Worm (Caenorhabditis elegans): Measurements from ENCODE around the gene tyr-2.

Gene tyr-2

ce11 chrIII:13709122-13709521, 34.9 kb upstream of the tyr-2 start:
- TF ChIP-seq lsy-2 (tag; optimal IDR thresholded peaks at IDR 0.05) (peak in 1 of 2 experiments; percentile 30), snu-23 (GFP tag; optimal IDR thresholded peaks at IDR 0.05) (peak; percentile 32), nhr-90 (tag; optimal IDR thresholded peaks at IDR 0.05; ENCODE audit: poor library complexity) (peak; percentile 4), blmp-1 (tag; optimal IDR thresholded peaks at IDR 0.05) (peak; percentile 98), F16B12.6 (tag; optimal IDR thresholded peaks at IDR 0.05) (no peak), hlh-17 (GFP tag; optimal IDR thresholded peaks at IDR 0.05; ENCODE audit: borderline replicate concordance) (no peak), dsc-1 (tag; optimal IDR thresholded peaks at IDR 0.05) (no peak), nhr-20 (tag; optimal IDR thresholded peaks at IDR 0.05) (peak; percentile 39), lin-35 (GFP tag; optimal IDR thresholded peaks at IDR 0.05) (peak in 1 of 2 experiments; percentile 31), alr-1 (tag; optimal IDR thresholded peaks at IDR 0.05; ENCODE audit: borderline replicate concordance) (no peak), C16A3.4 (tag; optimal IDR thresholded peaks at IDR 0.05) (no peak), elt-3 (tag; optimal IDR thresholded peaks at IDR 0.05) (peak in 1 of 6 experiments; percentile 17), efl-1 (optimal IDR thresholded peaks at IDR 0.05) (no peak), efl-1 (GFP tag; optimal IDR thresholded peaks at IDR 0.05 in 1 of 2) (peak in 1 of 2 experiments; percentile 21), aly-2 (tag; optimal IDR thresholded peaks at IDR 0.05) (no peak)

- no peak for TF ChIP-seq ceh-82 (tag; optimal IDR thresholded peaks at IDR 0.05)
- TF ChIP-seq tlp-1 (tag; optimal IDR thresholded peaks at IDR 0.05) = no peak
- no peak for TF ChIP-seq hlh-4 (tag; optimal IDR thresholded peaks at IDR 0.05)
- TF ChIP-seq ceh-63 (GFP tag; optimal IDR thresholded peaks at IDR 0.05) = no peak
- no peak for TF ChIP-seq lin-39 (tag; optimal IDR thresholded peaks at IDR 0.05)
- TF ChIP-seq lin-14 (GFP tag; optimal IDR thresholded peaks at IDR 0.05) = peak; percentile 44
- no peak for TF ChIP-seq lin-13 (GFP tag; optimal IDR thresholded peaks at IDR 0.05)
- no peak for TF ChIP-seq ceh-8 (GFP tag; optimal IDR thresholded peaks at IDR 0.05)
- peak in 2 of 6 experiments; percentile 10 to 20 for TF ChIP-seq elt-3 (tag; optimal IDR thresholded peaks at IDR 0.05)
- TF ChIP-seq grh-1 (GFP tag; IDR thresholded peaks at IDR 0.05) = peak; percentile 30; the same call in 1 of the 2 replicates
- no peak for TF ChIP-seq unc-62 (GFP tag; optimal IDR thresholded peaks at IDR 0.05)
- TF ChIP-seq ztf-11 (tag; optimal IDR thresholded peaks at IDR 0.05) = no peak
- TF ChIP-seq jun-1 (tag; optimal IDR thresholded peaks at IDR 0.05) = no peak
- peak; percentile 16 for TF ChIP-seq tbx-2 (tag; optimal IDR thresholded peaks at IDR 0.05)
- TF ChIP-seq lin-35 (GFP tag; optimal IDR thresholded peaks at IDR 0.05) = peak in 1 of 2 experiments; percentile 35
- TF ChIP-seq ama-1 (optimal IDR thresholded peaks at IDR 0.05) = no peak
- TF ChIP-seq nhr-85 (tag) = peak; percentile 85
- peak in 1 of 2 experiments; percentile 8 for TF ChIP-seq lsy-2 (tag; optimal IDR thresholded peaks at IDR 0.05)
- no peak for TF ChIP-seq aly-2 (tag; optimal IDR thresholded peaks at IDR 0.05)
- peak; percentile 14 for TF ChIP-seq nhr-20 (tag; optimal IDR thresholded peaks at IDR 0.05)
- no peak for TF ChIP-seq fkh-8 (tag; optimal IDR thresholded peaks at IDR 0.05)
- peak; percentile 44 for TF ChIP-seq snu-23 (GFP tag; optimal IDR thresholded peaks at IDR 0.05)
- TF ChIP-seq nhr-71 (tag; optimal IDR thresholded peaks at IDR 0.05) = peak; percentile 36
- no peak for TF ChIP-seq unc-130 (tag; optimal IDR thresholded peaks at IDR 0.05)
- TF ChIP-seq egl-13 (tag; optimal IDR thresholded peaks at IDR 0.05) = no peak
- TF ChIP-seq Y116A8C.19 (tag; optimal IDR thresholded peaks at IDR 0.05; ENCODE audit: borderline replicate concordance) = no peak
- peak; percentile 39 for TF ChIP-seq nhr-90 (tag; optimal IDR thresholded peaks at IDR 0.05; ENCODE audit: poor library complexity)
- peak; percentile 30 for TF ChIP-seq vab-15 (tag; optimal IDR thresholded peaks at IDR 0.05)
- no peak for TF ChIP-seq hpl-2 (GFP tag; optimal IDR thresholded peaks at IDR 0.05)
- TF ChIP-seq nhr-28 (tag; optimal IDR thresholded peaks at IDR 0.05) = no peak
- TF ChIP-seq unc-98 (GFP tag; IDR thresholded peaks at IDR 0.05) = no peak
- TF ChIP-seq blmp-1 (tag; optimal IDR thresholded peaks at IDR 0.05) = peak; percentile 49
- no peak for TF ChIP-seq fos-1 (tag; optimal IDR thresholded peaks at IDR 0.05)
- no peak for TF ChIP-seq nhr-12 (tag; optimal IDR thresholded peaks at IDR 0.05)
- no peak for TF ChIP-seq efl-1 (optimal IDR thresholded peaks at IDR 0.05)
- no peak for TF ChIP-seq efl-1 (GFP tag; optimal IDR thresholded peaks at IDR 0.05 in 1 of 2)
- TF ChIP-seq swsn-7 (tag; optimal IDR thresholded peaks at IDR 0.05) = no peak
- no peak for TF ChIP-seq ets-5 (GFP tag; IDR thresholded peaks at IDR 0.05)
- no peak for TF ChIP-seq C04F5.9 (tag; optimal IDR thresholded peaks at IDR 0.05)
- TF ChIP-seq mep-1 (tag; optimal IDR thresholded peaks at IDR 0.05) = peak; percentile 28
- TF ChIP-seq fkh-10 (GFP tag; optimal IDR thresholded peaks at IDR 0.05) = no peak
- no peak for TF ChIP-seq unc-86 (tag; optimal IDR thresholded peaks at IDR 0.05)
- no peak for TF ChIP-seq sox-4 (tag; optimal IDR thresholded peaks at IDR 0.05)
- no peak for TF ChIP-seq xbp-1 (tag; optimal IDR thresholded peaks at IDR 0.05)
- no peak for TF ChIP-seq C16A3.4 (tag; optimal IDR thresholded peaks at IDR 0.05)
Observed at ce11 chrIII:13710666-13711065, 33.4 kb upstream of the tyr-2 start.
